Worm (Caenorhabditis elegans) whole organism, L4 larva: ENCODE results near the gene C36E6.2.

Experiments
- lir-3 ChIP-seq: sonication (generic microtip); optimal IDR thresholded peaks from 2 replicates; lab custom pipeline; 2016; ENCODE audit warnings: mild to moderate bottlenecking, missing genetic modification characterization, missing compliant biosample characterization
- zag-1 ChIP-seq: fragments of 150-350 bp; optimal IDR thresholded peaks from 2 replicates; lab custom pipeline; 2014; ENCODE audit warnings: missing biosample characterization, missing genetic modification characterization

DNA sequence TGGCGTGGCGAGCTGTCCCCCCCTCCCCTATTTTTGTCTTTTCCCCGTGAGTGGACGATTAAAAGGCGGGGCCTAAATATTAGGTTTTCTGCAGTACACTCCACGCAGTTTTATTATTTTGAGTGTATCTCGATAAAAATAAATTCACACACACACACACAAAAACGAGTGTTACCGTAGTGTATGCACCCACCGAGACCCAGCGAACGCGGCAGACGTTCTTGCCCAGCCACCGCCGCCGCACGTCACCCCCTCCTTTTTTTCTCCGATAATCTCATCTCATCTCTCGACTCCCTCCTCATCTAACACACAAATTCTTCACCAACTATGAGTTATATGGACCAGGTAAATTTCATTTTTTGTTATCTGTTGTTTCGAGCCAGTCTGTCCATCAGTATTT lies 17.2 kb upstream of the C36E6.2 start, which contains the start of gene fubl-3:
- no peak for TF ChIP-seq lir-3 (tag; lab: Kevin White, UChicago)
- TF ChIP-seq zag-1 (tag; lab: Kevin White, UChicago) = no peak
